Worm (Caenorhabditis elegans) whole organism, L3 larva: ENCODE results near the gene F53C11.1.

ENCODE experiments used
- ama-1 ChIP-seq: fragments of 150-350 bp; optimal IDR thresholded peaks from 2 replicates; lab custom pipeline; 2018
- ceh-16 ChIP-seq: sonication (generic microtip); optimal IDR thresholded peaks from 2 replicates; lab custom pipeline; 2017; ENCODE audit warnings: missing biosample characterization, missing genetic modification characterization
- ceh-28 ChIP-seq: fragments of 150-350 bp; optimal IDR thresholded peaks from 2 replicates; lab custom pipeline; 2014; ENCODE audit warnings: missing biosample characterization, missing genetic modification reagents, missing genetic modification characterization
- ceh-82 ChIP-seq: fragments of 150-350 bp; optimal IDR thresholded peaks from 2 replicates; lab custom pipeline; 2014; ENCODE audit warnings: missing biosample characterization, missing genetic modification characterization
- daf-12 ChIP-seq: fragments of 150-350 bp; optimal IDR thresholded peaks from 2 replicates; lab custom pipeline; 2014; ENCODE audit warnings: missing biosample characterization, missing genetic modification reagents, missing genetic modification characterization
- egl-27 ChIP-seq: sonication (generic microtip); optimal IDR thresholded peaks from 4 replicates; lab custom pipeline; 2017; ENCODE audit warnings: missing biosample characterization, missing genetic modification reagents, missing genetic modification characterization
- elt-1 ChIP-seq: fragments of 150-350 bp; optimal IDR thresholded peaks from 2 replicates; lab custom pipeline; 2014; ENCODE audit warnings: missing biosample characterization, missing genetic modification characterization
- elt-2 ChIP-seq: sonication (generic microtip); optimal IDR thresholded peaks from 2 replicates; lab custom pipeline; 2016; ENCODE audit warnings: missing genetic modification reagents, mild to moderate bottlenecking, missing genetic modification characterization, missing compliant biosample characterization
- elt-3 ChIP-seq, 3 experiments: fragments of 150-350 bp in 1 of 3; sonication (generic microtip) in 2 of 3; optimal IDR thresholded peaks; 2 replicates in 2 of 3; 4 replicates in 1 of 3; lab custom pipeline; 2014 to 2017; ENCODE audit warnings: missing biosample characterization in 3 of 3, missing genetic modification characterization in 3 of 3
- eor-1 ChIP-seq, 2 experiments: fragments of 150-350 bp; optimal IDR thresholded peaks; 2 replicates each; lab custom pipeline; 2014 to 2018; ENCODE audit warnings: missing biosample characterization in 2 of 2, missing genetic modification characterization in 2 of 2
- fkh-2 ChIP-seq: fragments of 150-350 bp; optimal IDR thresholded peaks from 2 replicates; lab custom pipeline; 2014; ENCODE audit warnings: missing biosample characterization, missing genetic modification reagents, missing genetic modification characterization
- fos-1 ChIP-seq: fragments of 150-350 bp; optimal IDR thresholded peaks from 2 replicates; lab custom pipeline; 2014; ENCODE audit warnings: missing biosample characterization, missing genetic modification characterization
- hmg-11 ChIP-seq: sonication (generic microtip); optimal IDR thresholded peaks from 2 replicates; lab custom pipeline; 2016; ENCODE audit warnings: missing genetic modification characterization, missing compliant biosample characterization
- jun-1 ChIP-seq: fragments of 150-350 bp; optimal IDR thresholded peaks from 2 replicates; lab custom pipeline; 2014; ENCODE audit warnings: missing biosample characterization, missing genetic modification reagents, missing genetic modification characterization
- lin-39 ChIP-seq: fragments of 150-350 bp; optimal IDR thresholded peaks from 2 replicates; lab custom pipeline; 2018; ENCODE audit warnings: missing biosample characterization, missing genetic modification reagents, missing genetic modification characterization
- lsy-12 ChIP-seq: sonication (generic microtip); optimal IDR thresholded peaks from 2 replicates; lab custom pipeline; 2016; ENCODE audit warnings: mild to moderate bottlenecking, missing genetic modification characterization, missing compliant biosample characterization
- mdl-1 ChIP-seq: fragments of 150-350 bp; optimal IDR thresholded peaks from 2 replicates; lab custom pipeline; 2014; ENCODE audit warnings: missing biosample characterization, missing genetic modification characterization
- nfya-1 ChIP-seq: sonication (generic microtip); optimal IDR thresholded peaks from 2 replicates; lab custom pipeline; 2017; ENCODE audit warnings: missing genetic modification characterization, mild to moderate bottlenecking, missing compliant biosample characterization, antibody characterized with exemption, moderate library complexity; ENCODE audit not compliant: insufficient read depth
- nhr-23 ChIP-seq: fragments of 150-350 bp; optimal IDR thresholded peaks from 2 replicates; lab custom pipeline; 2014; ENCODE audit warnings: missing biosample characterization, missing genetic modification reagents, missing genetic modification characterization
- nhr-237 ChIP-seq: fragments of 150-350 bp; optimal IDR thresholded peaks from 2 replicates; lab custom pipeline; 2014; ENCODE audit warnings: missing biosample characterization, missing genetic modification characterization
- nhr-25 ChIP-seq: sonication (generic microtip); optimal IDR thresholded peaks from 2 replicates; lab custom pipeline; 2017; ENCODE audit warnings: missing biosample characterization, missing genetic modification characterization
- nhr-28 ChIP-seq: fragments of 150-350 bp; optimal IDR thresholded peaks from 2 replicates; lab custom pipeline; 2014; ENCODE audit warnings: missing biosample characterization, missing genetic modification characterization
- nhr-43 ChIP-seq: sonication (generic microtip); optimal IDR thresholded peaks from 2 replicates; lab custom pipeline; 2016; ENCODE audit warnings: mild to moderate bottlenecking, missing genetic modification characterization, missing compliant biosample characterization; ENCODE audit not compliant: poor library complexity, severe bottlenecking
- nhr-67 ChIP-seq: fragments of 150-350 bp; optimal IDR thresholded peaks from 2 replicates; lab custom pipeline; 2014; ENCODE audit warnings: missing biosample characterization, missing genetic modification characterization
- nhr-76 ChIP-seq: fragments of 150-350 bp; sonication (generic microtip); optimal IDR thresholded peaks from 5 replicates; lab custom pipeline; 2014; ENCODE audit warnings: missing biosample characterization, missing genetic modification characterization
- pha-4 ChIP-seq: fragments of 150-350 bp; optimal IDR thresholded peaks from 2 replicates; lab custom pipeline; 2014; ENCODE audit warnings: missing biosample characterization, missing genetic modification reagents, missing genetic modification characterization
- pqm-1 ChIP-seq: fragments of 150-350 bp; optimal IDR thresholded peaks from 2 replicates; lab custom pipeline; 2017; ENCODE audit warnings: missing biosample characterization, missing genetic modification characterization, inconsistent platforms
- sea-2 ChIP-seq: fragments of 150-350 bp; sonication (generic microtip); optimal IDR thresholded peaks from 4 replicates; lab custom pipeline; 2014; ENCODE audit warnings: missing biosample characterization, missing genetic modification reagents, missing genetic modification characterization
- tbx-2 ChIP-seq: sonication (generic microtip); optimal IDR thresholded peaks from 2 replicates; lab custom pipeline; 2016; ENCODE audit warnings: mild to moderate bottlenecking, missing genetic modification characterization, missing compliant biosample characterization
- unc-62 ChIP-seq: fragments of 150-350 bp; sonication (generic microtip); optimal IDR thresholded peaks from 4 replicates; lab custom pipeline; 2014; ENCODE audit warnings: missing biosample characterization, missing genetic modification reagents, missing genetic modification characterization
- zag-1 ChIP-seq: fragments of 150-350 bp; optimal IDR thresholded peaks from 2 replicates; lab custom pipeline; 2014; ENCODE audit warnings: missing biosample characterization, missing genetic modification characterization
- ztf-11 ChIP-seq: fragments of 150-350 bp; optimal IDR thresholded peaks from 2 replicates; lab custom pipeline; 2014; ENCODE audit warnings: missing biosample characterization, missing genetic modification characterization
- ztf-4 ChIP-seq: fragments of 150-350 bp; optimal IDR thresholded peaks from 2 replicates; lab custom pipeline; 2014; ENCODE audit warnings: missing biosample characterization, missing genetic modification characterization

Gene F53C11.1

DNA sequence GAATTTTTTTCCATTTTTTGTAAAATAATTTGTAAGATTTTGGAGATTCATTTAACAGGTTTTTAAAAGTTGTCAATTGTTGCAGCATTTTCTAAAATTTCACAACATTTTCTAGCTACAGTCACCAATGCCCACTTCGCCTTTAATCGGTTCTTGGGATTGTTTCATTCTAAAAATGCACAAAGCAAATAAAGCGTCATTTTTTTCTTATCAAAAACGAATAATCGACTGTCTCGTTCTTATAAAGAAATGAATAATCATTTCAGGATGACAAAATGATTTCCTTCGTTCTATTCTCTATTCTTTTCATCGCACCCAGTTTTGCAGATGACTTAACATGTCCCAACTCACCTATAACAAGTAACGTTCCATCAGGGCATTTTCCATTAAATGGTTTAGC, at the start of gene F53C11.1:
TSS of gene F53C11.1 (plus strand) at position 268 of the 400 bp plus-strand sequence.
- no peak for TF ChIP-seq nhr-43 (tag; lab: Kevin White, UChicago)
- peak; percentile 28 for TF ChIP-seq elt-2
- peak; percentile 73 for TF ChIP-seq pqm-1 (tag; lab: Kevin White, UChicago)
- TF ChIP-seq elt-1 (tag; lab: Kevin White, UChicago): no peak
- TF ChIP-seq mdl-1 (tag; lab: Kevin White, UChicago): no peak

ce11 chrV:13730762-13731161, 44.8 kb upstream of the F53C11.1 start, which contains the start of gene dct-17:
TSS of gene dct-17 (minus strand) at chrV:13730784.
- TF ChIP-seq zag-1 (no peak), tbx-2 (tag; lab: Kevin White, UChicago) (no peak), elt-3 (tag; optimal IDR thresholded peaks at IDR 0.05; lab: Kevin White, UChicago) (no peak), nhr-76 (no peak), pha-4 (tag; lab: Kevin White, UChicago) (no peak), nfya-1 (no peak), nhr-23 (tag; lab: Kevin White, UChicago) (no peak), ceh-28 (tag; lab: Kevin White, UChicago) (no peak), fkh-2 (tag; lab: Kevin White, UChicago) (no peak), jun-1 (tag; lab: Kevin White, UChicago) (no peak), eor-1 (tag; optimal IDR thresholded peaks at IDR 0.05; lab: Kevin White, UChicago) (no peak), lin-39 (no peak), pqm-1 (tag; lab: Kevin White, UChicago) (peak; percentile 35), fos-1 (tag; lab: Kevin White, UChicago) (no peak), ceh-82 (no peak), elt-2 (peak; percentile 58), nhr-67 (tag; lab: Kevin White, UChicago) (no peak)

- TF ChIP-seq nhr-23 (tag; lab: Kevin White, UChicago) (no peak), elt-2 (peak; percentile 36), lin-39 (no peak), lsy-12 (tag; lab: Kevin White, UChicago) (no peak), ama-1 (no peak)
Observed at ce11 chrV:13736147-13736546, 39.4 kb upstream of the F53C11.1 start, which contains the start of gene F35E12.6. TSS of gene F35E12.6 (minus strand) at chrV:13736247.

DNA sequence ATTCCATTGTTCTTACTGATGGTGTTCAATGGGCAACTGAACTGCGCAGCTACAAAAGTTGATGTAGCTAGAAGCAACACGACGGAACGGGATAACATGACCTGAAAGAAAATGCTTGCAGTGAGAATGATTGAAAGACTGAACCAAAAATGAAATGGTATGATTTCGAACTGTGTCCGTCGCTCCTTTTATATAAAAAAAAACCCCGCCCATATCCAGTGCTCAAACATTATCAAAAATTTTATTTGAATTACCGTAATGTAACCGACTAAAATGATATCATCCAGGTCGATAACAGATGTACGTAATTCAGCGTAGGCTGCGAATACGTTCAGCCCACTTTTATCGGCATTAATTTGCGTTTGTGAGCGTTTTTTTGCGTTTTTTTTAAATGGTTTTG, 37.2 kb upstream of the F53C11.1 start, which contains the start of gene irg-5:
TSS of gene irg-5 (minus strand) at position 101 of the 400 bp plus-strand sequence.
- TF ChIP-seq nhr-28 (tag; lab: Kevin White, UChicago) (no peak), eor-1 (tag; optimal IDR thresholded peaks at IDR 0.05; lab: Kevin White, UChicago) (no peak), nfya-1 (no peak), lin-39 (no peak), ceh-16 (tag; lab: Kevin White, UChicago) (no peak), nhr-25 (tag; lab: Kevin White, UChicago) (no peak), ama-1 (no peak), sea-2 (GFP tag; lab: Kevin White, UChicago) (no peak), ztf-11 (tag; lab: Kevin White, UChicago) (no peak), ceh-28 (tag; lab: Kevin White, UChicago) (no peak), nhr-23 (tag; lab: Kevin White, UChicago) (no peak), hmg-11 (tag; lab: Kevin White, UChicago) (no peak), ceh-82 (no peak), unc-62 (GFP tag; lab: Kevin White, UChicago) (no peak), nhr-237 (tag; lab: Kevin White, UChicago) (no peak)

DNA sequence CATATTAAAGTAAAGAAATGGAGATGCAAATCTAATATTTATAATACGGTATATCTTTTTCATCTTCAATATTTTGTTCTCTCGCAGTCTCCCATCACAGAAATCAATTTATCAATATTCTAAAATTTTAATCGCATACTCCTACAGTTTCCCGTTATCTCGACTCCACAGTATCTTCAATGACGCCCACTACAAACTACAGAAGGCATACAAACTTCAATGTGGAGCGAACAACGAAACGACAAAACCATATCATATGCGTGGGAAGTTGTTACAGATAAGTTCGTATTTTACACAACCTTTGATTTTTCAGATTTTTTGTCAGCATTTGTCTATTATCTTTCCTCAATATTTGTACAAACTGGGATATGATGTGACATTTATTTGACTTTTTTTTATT, 35.7 kb upstream of the F53C11.1 start:
- TF ChIP-seq lin-39 (no peak), elt-2 (peak; percentile 86), ztf-4 (tag; lab: Kevin White, UChicago) (no peak), egl-27 (no peak), ceh-28 (tag; lab: Kevin White, UChicago) (no peak), unc-62 (GFP tag; lab: Kevin White, UChicago) (no peak), pqm-1 (tag; lab: Kevin White, UChicago) (peak; percentile 80), tbx-2 (tag; lab: Kevin White, UChicago) (no peak), daf-12 (no peak)
